Fruit fly (Drosophila melanogaster): ENCODE results near the gene CG2217.

dm6 chr3R:30427805-30428359, 5.1 kb upstream of the CG2217 start, which contains the start of gene CG2218:
- no peak for TF ChIP-seq ttk (optimal IDR thresholded peaks at IDR 0.05)
- no peak for TF ChIP-seq Myc (optimal IDR thresholded peaks at IDR 0.05)
- no peak for TF ChIP-seq psq (optimal IDR thresholded peaks at IDR 0.05)
- TF ChIP-seq Sin3A (optimal IDR thresholded peaks at IDR 0.05) = no peak
- no peak for TF ChIP-seq h (optimal IDR thresholded peaks at IDR 0.05)
